Worm (Caenorhabditis elegans) whole organism, late embryonic: ENCODE data around the gene T02H6.1.

Source experiments
- dve-1 ChIP-seq: sonication (generic microtip); optimal IDR thresholded peaks from 2 replicates; lab custom pipeline; 2017; ENCODE audit warnings: antibody characterized with exemption, mild to moderate bottlenecking, missing genetic modification characterization, missing compliant biosample characterization
- elt-4 ChIP-seq: sonication (generic microtip); optimal IDR thresholded peaks from 2 replicates; lab custom pipeline; 2016; ENCODE audit warnings: missing genetic modification characterization, missing compliant biosample characterization
- eyg-1 ChIP-seq: sonication (generic microtip); optimal IDR thresholded peaks from 2 replicates; lab custom pipeline; 2016; ENCODE audit warnings: missing genotype, missing genetic modification characterization, missing compliant biosample characterization
- npax-4 ChIP-seq: sonication (generic microtip); optimal IDR thresholded peaks from 2 replicates; lab custom pipeline; 2016; ENCODE audit warnings: missing genetic modification characterization, missing compliant biosample characterization
- pag-3 ChIP-seq: sonication (generic microtip); optimal IDR thresholded peaks from 2 replicates; lab custom pipeline; 2016; ENCODE audit warnings: missing compliant biosample characterization, missing genetic modification characterization, borderline replicate concordance
- pha-4 ChIP-seq: fragments of 150-350 bp; optimal IDR thresholded peaks from 2 replicates; lab custom pipeline; 2018; ENCODE audit warnings: missing biosample characterization, missing genetic modification reagents, missing genetic modification characterization
- sox-2 ChIP-seq: fragments of 200-800 bp; sonication (Bioruptor generic); IDR thresholded peaks from 2 replicates; pipeline ENCODE4 v1.3.6; 2022; ENCODE audit warnings: missing genetic modification reagents, missing genetic modification characterization, missing compliant biosample characterization
- syd-9 ChIP-seq: sonication (generic microtip); optimal IDR thresholded peaks from 2 replicates; lab custom pipeline; 2016; ENCODE audit warnings: mild to moderate bottlenecking, missing genetic modification characterization, moderate library complexity, missing compliant biosample characterization
- unc-86 ChIP-seq: sonication (generic microtip); optimal IDR thresholded peaks from 2 replicates; lab custom pipeline; 2016; ENCODE audit warnings: missing genetic modification characterization, missing compliant biosample characterization

DNA sequence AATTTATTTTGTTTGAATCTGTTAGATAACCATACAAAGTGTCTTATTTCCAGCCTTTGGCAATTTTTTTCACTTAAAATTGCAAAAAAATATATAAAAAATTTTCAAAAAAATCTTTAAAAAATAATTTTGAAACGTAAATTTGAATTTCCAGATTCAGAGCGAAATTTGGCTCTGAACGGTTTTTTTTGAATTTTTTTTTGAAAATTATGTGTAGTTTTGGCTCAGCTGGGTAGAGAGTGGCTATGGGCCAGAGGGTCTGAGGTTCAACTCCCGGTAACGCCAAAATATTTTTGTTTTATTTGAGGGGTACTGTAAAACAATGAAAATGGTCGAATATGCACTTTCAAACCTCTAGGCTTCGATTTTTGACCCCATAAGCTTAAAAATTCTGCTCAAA is 44.3 kb downstream of the T02H6.1 start:
- no peak for TF ChIP-seq pha-4
- TF ChIP-seq eyg-1 (tag; lab: Kevin White, UChicago): no peak
- no peak for TF ChIP-seq unc-86
- no peak for TF ChIP-seq syd-9 (tag; lab: Kevin White, UChicago)
- no peak for TF ChIP-seq sox-2 (GFP tag; lab: Robert Waterston, UW)
- no peak for TF ChIP-seq dve-1 (tag; lab: Kevin White, UChicago)
- no peak for TF ChIP-seq elt-4
- TF ChIP-seq npax-4 (tag; lab: Kevin White, UChicago): no peak
- TF ChIP-seq pag-3 (tag; lab: Kevin White, UChicago): no peak
